Fruit fly (Drosophila melanogaster) whole organism, embryonic: ENCODE data around the gene Nep5.
A peak's percentile ranks its signal among the peaks of the same experiment; 100 is the strongest.

Experiments
- Abd-B ChIP-seq: fragments of 200-800 bp; sonication (Bioruptor generic); optimal IDR thresholded peaks from 2 replicates; lab custom pipeline; 2018; ENCODE audit warnings: missing biosample characterization, mild to moderate bottlenecking, missing genetic modification characterization, moderate library complexity
- B-H1 ChIP-seq: fragments of 200-800 bp; sonication (Bioruptor generic); IDR thresholded peaks from 3 replicates; pipeline ENCODE4 v1.3.6; 2022; ENCODE audit warnings: missing biosample characterization, missing genetic modification characterization
- CG12299 ChIP-seq: fragments of 200-800 bp; sonication (Bioruptor generic); optimal IDR thresholded peaks from 2 replicates; lab custom pipeline; 2018; ENCODE audit warnings: missing biosample characterization, mild to moderate bottlenecking, missing genetic modification characterization
- CG1647 ChIP-seq: fragments of 200-800 bp; sonication (Bioruptor generic); optimal IDR thresholded peaks from 3 replicates; lab custom pipeline; 2016; ENCODE audit warnings: missing biosample characterization, missing genetic modification characterization
- CG16815 ChIP-seq: fragments of 200-800 bp; sonication (Bioruptor generic); optimal IDR thresholded peaks from 3 replicates; lab custom pipeline; 2017; ENCODE audit warnings: missing biosample characterization, mild to moderate bottlenecking, missing genetic modification characterization
- CG17802 ChIP-seq: fragments of 200-800 bp; sonication (Bioruptor generic); optimal IDR thresholded peaks from 2 replicates; lab custom pipeline; 2018; ENCODE audit warnings: missing biosample characterization, mild to moderate bottlenecking, missing genetic modification characterization, moderate library complexity
- CG17912 ChIP-seq: fragments of 200-800 bp; sonication (Bioruptor generic); optimal IDR thresholded peaks from 2 replicates; lab custom pipeline; 2018; ENCODE audit warnings: missing biosample characterization, mild to moderate bottlenecking, missing genetic modification characterization
- CG18764 ChIP-seq: fragments of 200-800 bp; sonication (Bioruptor generic); optimal IDR thresholded peaks from 3 replicates; lab custom pipeline; 2016; ENCODE audit warnings: missing biosample characterization, missing genetic modification characterization
- CG4328 ChIP-seq: fragments of 200-800 bp; sonication (Bioruptor generic); optimal IDR thresholded peaks from 3 replicates; lab custom pipeline; 2017; ENCODE audit warnings: missing biosample characterization, missing genetic modification reagents, missing genetic modification characterization
- CG4617 ChIP-seq: fragments of 200-800 bp; sonication (Bioruptor generic); optimal IDR thresholded peaks from 3 replicates; lab custom pipeline; 2016; ENCODE audit warnings: missing biosample characterization, missing genetic modification characterization, borderline replicate concordance
- CG4854 ChIP-seq: fragments of 200-800 bp; sonication (Bioruptor generic); optimal IDR thresholded peaks from 2 replicates; lab custom pipeline; 2016; ENCODE audit warnings: missing biosample characterization, missing genetic modification characterization, inconsistent platforms
- CG8281 ChIP-seq: fragments of 200-800 bp; sonication (Bioruptor generic); optimal IDR thresholded peaks from 2 replicates; lab custom pipeline; 2018; ENCODE audit warnings: missing biosample characterization, mild to moderate bottlenecking, missing genetic modification characterization, moderate library complexity
- CG9817 ChIP-seq: fragments of 200-800 bp; sonication (Bioruptor generic); optimal IDR thresholded peaks from 2 replicates; lab custom pipeline; 2018; ENCODE audit warnings: missing biosample characterization, mild to moderate bottlenecking, missing genetic modification characterization, moderate library complexity
- CG9932 ChIP-seq: fragments of 200-800 bp; sonication (Bioruptor generic); IDR thresholded peaks from 2 replicates; pipeline ENCODE4 v1.3.6; 2022; ENCODE audit warnings: missing biosample characterization, missing genetic modification characterization
- CrebB ChIP-seq: fragments of 200-800 bp; sonication (Bioruptor generic); optimal IDR thresholded peaks from 3 replicates; lab custom pipeline; 2018; ENCODE audit warnings: missing biosample characterization, mild to moderate bottlenecking, missing genetic modification characterization
- D19B ChIP-seq: fragments of 200-800 bp; sonication (Bioruptor generic); optimal IDR thresholded peaks from 2 replicates; lab custom pipeline; 2017; ENCODE audit warnings: missing biosample characterization, mild to moderate bottlenecking, missing genetic modification characterization
- E2f2 ChIP-seq: fragments of 200-800 bp; sonication (Bioruptor generic); IDR thresholded peaks from 2 replicates; pipeline ENCODE4 v1.3.6; 2022; ENCODE audit warnings: missing biosample characterization, missing genetic modification characterization
- Ets97D ChIP-seq: fragments of 200-800 bp; sonication (Bioruptor generic); optimal IDR thresholded peaks from 3 replicates; lab custom pipeline; 2016; ENCODE audit warnings: missing biosample characterization, missing genetic modification characterization
- Fer2 ChIP-seq: fragments of 200-800 bp; sonication (Bioruptor generic); optimal IDR thresholded peaks from 2 replicates; lab custom pipeline; 2018; ENCODE audit warnings: missing biosample characterization, mild to moderate bottlenecking, missing genetic modification characterization, moderate library complexity
- Hmr ChIP-seq: fragments of 200-800 bp; sonication (Bioruptor generic); optimal IDR thresholded peaks from 3 replicates; lab custom pipeline; 2017; ENCODE audit warnings: mild to moderate bottlenecking, missing biosample characterization, missing genetic modification reagents, missing genetic modification characterization
- Hr78 ChIP-seq, 2 experiments: fragments of 200-800 bp in 1 of 2; fragments of >200 bp in 1 of 2; sonication (Bioruptor generic) in 1 of 2; optimal IDR thresholded peaks; 2 replicates each; lab custom pipeline; 2017 to 2019; ENCODE audit warnings: missing biosample characterization in 2 of 2, missing genetic modification characterization in 2 of 2, mild to moderate bottlenecking in 1 of 2, moderate library complexity in 1 of 2
- Jarid2 ChIP-seq: fragments of 200-800 bp; sonication (Bioruptor generic); optimal IDR thresholded peaks from 3 replicates; lab custom pipeline; 2017; ENCODE audit warnings: mild to moderate bottlenecking, missing biosample characterization, missing genetic modification reagents, missing genetic modification characterization
- Lhr ChIP-seq: fragments of 200-800 bp; sonication (Bioruptor generic); optimal IDR thresholded peaks from 3 replicates; lab custom pipeline; 2017; ENCODE audit warnings: mild to moderate bottlenecking, missing biosample characterization, missing genetic modification reagents, missing genetic modification characterization
- MTF-1 ChIP-seq: fragments of 200-800 bp; sonication (Bioruptor generic); optimal IDR thresholded peaks from 2 replicates; lab custom pipeline; 2018; ENCODE audit warnings: missing biosample characterization, mild to moderate bottlenecking, missing genetic modification characterization, borderline replicate concordance
- Max ChIP-seq: fragments of 200-800 bp; sonication (Bioruptor generic); optimal IDR thresholded peaks from 2 replicates; lab custom pipeline; 2016; ENCODE audit warnings: missing biosample characterization, mild to moderate bottlenecking, missing genetic modification characterization
- Med ChIP-seq: fragments of 200-800 bp; sonication (Bioruptor generic); peaks from one replicate; lab custom pipeline; 2016; ENCODE audit warnings: missing biosample characterization, missing genetic modification characterization, mild to moderate bottlenecking, inconsistent platforms, moderate library complexity
- Nf-YB ChIP-seq: fragments of 200-800 bp; sonication (Bioruptor generic); optimal IDR thresholded peaks from 3 replicates; lab custom pipeline; 2019; ENCODE audit warnings: missing biosample characterization, mild to moderate bottlenecking, missing genetic modification characterization, moderate library complexity
- Scr ChIP-seq: fragments of 200-800 bp; sonication (Bioruptor generic); IDR thresholded peaks from 2 replicates; pipeline ENCODE4 v1.3.6; 2022; ENCODE audit warnings: missing biosample characterization, missing genetic modification characterization; ENCODE audit not compliant: partially characterized antibody
- Tbp ChIP-seq: fragments of >200 bp; optimal IDR thresholded peaks from 2 replicates; lab custom pipeline; 2018; ENCODE audit warnings: missing biosample characterization, missing genetic modification characterization
- bigmax ChIP-seq: fragments of 200-800 bp; sonication (Bioruptor generic); optimal IDR thresholded peaks from 2 replicates; lab custom pipeline; 2018; ENCODE audit warnings: missing biosample characterization, mild to moderate bottlenecking, missing genetic modification characterization
- disco-r ChIP-seq: fragments of 200-800 bp; sonication (Bioruptor generic); optimal IDR thresholded peaks from 2 replicates; lab custom pipeline; 2016; ENCODE audit warnings: missing biosample characterization, missing genetic modification characterization
- grn ChIP-seq: fragments of 200-800 bp; sonication (Bioruptor generic); optimal IDR thresholded peaks from 3 replicates; lab custom pipeline; 2017; ENCODE audit warnings: missing biosample characterization, missing genetic modification characterization
- gsb-n ChIP-seq: fragments of 200-800 bp; sonication (Bioruptor generic); optimal IDR thresholded peaks from 3 replicates; lab custom pipeline; 2018; ENCODE audit warnings: missing biosample characterization, mild to moderate bottlenecking, missing genetic modification characterization
- hth ChIP-seq: fragments of >200 bp; optimal IDR thresholded peaks from 2 replicates; lab custom pipeline; 2017; ENCODE audit warnings: inconsistent platforms
- lola ChIP-seq, 3 experiments: fragments of >200 bp in 2 of 3; fragments of 200-800 bp in 1 of 3; sonication (Bioruptor generic) in 1 of 3; optimal IDR thresholded peaks; 2 replicates each; lab custom pipeline; 2017 to 2019; ENCODE audit warnings: missing biosample characterization in 3 of 3, missing genetic modification characterization in 3 of 3, mild to moderate bottlenecking in 1 of 3, moderate library complexity in 1 of 3
- nau ChIP-seq: fragments of 200-800 bp; sonication (Bioruptor generic); optimal IDR thresholded peaks from 3 replicates; lab custom pipeline; 2017; ENCODE audit warnings: missing biosample characterization, mild to moderate bottlenecking, missing genetic modification characterization, missing genetic modification reagents
- nerfin-1 ChIP-seq: fragments of 200-800 bp; sonication (Bioruptor generic); optimal IDR thresholded peaks from 3 replicates; lab custom pipeline; 2019; ENCODE audit warnings: missing biosample characterization, mild to moderate bottlenecking, missing genetic modification characterization, moderate library complexity
- nmo ChIP-seq: fragments of 200-800 bp; sonication (Bioruptor generic); optimal IDR thresholded peaks from 2 replicates; lab custom pipeline; 2018; ENCODE audit warnings: missing biosample characterization, mild to moderate bottlenecking, missing genetic modification characterization, moderate library complexity
- odd ChIP-seq: fragments of 200-800 bp; sonication (Bioruptor generic); optimal IDR thresholded peaks from 2 replicates; lab custom pipeline; 2017; ENCODE audit warnings: missing biosample characterization, mild to moderate bottlenecking, missing genetic modification characterization
- prd ChIP-seq, 3 experiments: fragments of >200 bp in 2 of 3; fragments of 200-800 bp in 1 of 3; sonication (Bioruptor generic) in 1 of 3; optimal IDR thresholded peaks in 2 of 3; IDR thresholded peaks in 1 of 3; 2 replicates in 2 of 3; 3 replicates in 1 of 3; pipeline versions ENCODE4 v1.3.6 to Lab custom; 2017 to 2022; ENCODE audit warnings: missing biosample characterization in 1 of 3, missing genetic modification characterization in 1 of 3
- pzg ChIP-seq: fragments of 200-800 bp; sonication (Bioruptor generic); optimal IDR thresholded peaks from 3 replicates; lab custom pipeline; 2018; ENCODE audit warnings: missing biosample characterization, mild to moderate bottlenecking, missing genetic modification characterization, moderate library complexity
- run ChIP-seq: fragments of 200-800 bp; sonication (Bioruptor generic); optimal IDR thresholded peaks from 3 replicates; lab custom pipeline; 2018; ENCODE audit warnings: missing biosample characterization, mild to moderate bottlenecking, missing genetic modification characterization
- sd ChIP-seq: fragments of 200-800 bp; sonication (Bioruptor generic); optimal IDR thresholded peaks from 3 replicates; lab custom pipeline; 2018; ENCODE audit warnings: missing biosample characterization, mild to moderate bottlenecking, missing genetic modification characterization, moderate library complexity
- shn ChIP-seq: fragments of 200-800 bp; sonication (Bioruptor generic); optimal IDR thresholded peaks from 3 replicates; lab custom pipeline; 2016; ENCODE audit warnings: missing biosample characterization, missing genetic modification characterization
- sim ChIP-seq: fragments of 200-800 bp; sonication (Bioruptor generic); IDR thresholded peaks from 2 replicates; pipeline ENCODE4 v1.3.6; 2022; ENCODE audit warnings: missing biosample characterization, missing genetic modification characterization
- sug ChIP-seq: fragments of 200-800 bp; optimal IDR thresholded peaks from 2 replicates; lab custom pipeline; 2019; ENCODE audit warnings: missing biosample characterization, mild to moderate bottlenecking, missing genetic modification characterization, moderate library complexity
- zfh2 ChIP-seq: fragments of 200-800 bp; sonication (Bioruptor generic); optimal IDR thresholded peaks from 2 replicates; lab custom pipeline; 2016; ENCODE audit warnings: missing biosample characterization, missing genetic modification characterization

Gene Nep5

DNA sequence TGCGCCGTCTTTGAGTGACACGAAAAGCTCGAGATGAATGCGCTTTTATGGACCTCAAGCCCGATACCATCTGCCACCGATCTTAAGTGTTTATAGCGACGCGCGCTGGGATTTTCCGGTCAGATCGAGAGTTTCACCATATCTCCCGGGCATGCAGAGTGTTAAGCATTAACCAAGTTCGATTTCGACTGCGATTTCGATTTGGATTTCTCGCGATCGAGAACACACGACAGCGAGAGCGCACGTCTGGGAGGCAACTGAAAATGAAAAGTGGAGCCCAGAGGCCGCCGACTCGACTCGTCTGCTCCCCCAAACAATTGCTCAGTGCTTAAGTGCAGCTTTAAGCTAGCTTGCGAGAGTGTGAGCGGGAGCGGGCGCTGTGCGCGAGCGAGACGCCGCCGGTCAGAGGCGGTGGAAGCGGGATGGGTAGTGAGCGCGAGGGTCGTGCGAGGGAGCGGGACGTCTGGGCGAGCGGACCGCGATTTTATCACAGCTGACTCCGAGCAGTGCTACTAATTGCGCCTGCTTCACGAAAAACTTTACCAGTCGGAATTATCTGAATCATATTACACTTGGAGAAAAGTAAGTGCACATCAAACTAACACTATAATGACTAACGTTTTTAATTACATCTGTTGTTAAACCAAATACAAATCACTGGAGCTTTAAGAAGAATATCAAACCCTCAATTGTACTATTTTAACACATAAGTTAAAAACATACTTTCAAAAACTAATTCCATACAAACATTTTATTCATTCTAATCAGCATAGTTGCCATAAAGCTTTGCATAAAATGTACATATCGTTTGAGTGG lies 6.0 kb upstream of the Nep5 start, which contains the start of gene spz (continued):
- TF ChIP-seq B-H1 (GFP tag; lab: Robert Waterston, UW) (no peak), zfh2 (GFP tag; lab: Kevin White, UChicago) (no peak), Nf-YB (no peak), bigmax (GFP tag; lab: Kevin White, UChicago) (no peak), CG4328 (GFP tag; lab: Kevin White, UChicago) (no peak), gsb-n (tag; lab: Kevin White, UChicago) (no peak), Lhr (GFP tag; lab: Kevin White, UChicago) (no peak), odd (GFP tag; lab: Kevin White, UChicago) (no peak), Max (GFP tag; lab: Kevin White, UChicago) (no peak), Hmr (peak; percentile 43), CG16815 (GFP tag; lab: Kevin White, UChicago) (no peak), CG8281 (no peak), Hr78 (GFP tag; optimal IDR thresholded peaks at IDR 0.05; lab: Kevin White, UChicago) (peak in 1 of 2 experiments; percentile 4), nau (no peak), CG4617 (GFP tag; lab: Kevin White, UChicago) (no peak), CrebB (tag; lab: Kevin White, UChicago) (no peak), D19B (GFP tag; lab: Kevin White, UChicago) (no peak), Scr (no peak), CG9817 (no peak), run (tag; lab: Kevin White, UChicago) (no peak), lola (GFP tag; optimal IDR thresholded peaks at IDR 0.05; lab: Kevin White, UChicago) (no peak), CG18764 (no peak), Abd-B (GFP tag; lab: Kevin White, UChicago) (peak; percentile 23), nerfin-1 (no peak), CG4854 (no peak), Tbp (GFP tag; lab: Kevin White, UChicago) (no peak), CG17912 (GFP tag; lab: Kevin White, UChicago) (no peak), sug (no peak), disco-r (no peak), shn (GFP tag; lab: Kevin White, UChicago) (no peak), nmo (GFP tag; lab: Kevin White, UChicago) (peak; percentile 7), MTF-1 (no peak), Ets97D (GFP tag; lab: Kevin White, UChicago) (no peak), E2f2 (GFP tag; lab: Robert Waterston, UW) (no peak), sd (tag; lab: Kevin White, UChicago) (no peak), Jarid2 (GFP tag; lab: Kevin White, UChicago) (peak; percentile 78), sim (GFP tag; lab: Robert Waterston, UW) (no peak), Fer2 (no peak), hth (lab: Kevin White, UChicago) (no peak), prd (optimal IDR thresholded peaks at IDR 0.05; lab: Kevin White, UChicago) (no peak), prd (GFP tag; IDR thresholded peaks at IDR 0.05; lab: Robert Waterston, UW) (no peak), CG12299 (tag; lab: Kevin White, UChicago) (no peak), CG17802 (no peak), pzg (GFP tag; lab: Kevin White, UChicago) (no peak), Med (GFP tag; lab: Kevin White, UChicago) (peak; percentile 75), grn (GFP tag; lab: Kevin White, UChicago) (peak; percentile 53), CG1647 (no peak), CG9932 (GFP tag; lab: Robert Waterston, UW) (0 out of 2 replicates have a peak, but pooled peaks have one; percentile 35)
